Fruit fly (Drosophila melanogaster) whole organism, embryonic: ENCODE results near the gene ric8a.

Experiments
- CG2199 ChIP-seq: fragments of 200-800 bp; sonication (Bioruptor generic); IDR thresholded peaks from 3 replicates; pipeline ENCODE4 v1.3.6; 2022; ENCODE audit warnings: missing biosample characterization, missing genetic modification characterization
- CG3163 ChIP-seq: fragments of 200-800 bp; sonication (Bioruptor generic); optimal IDR thresholded peaks from 3 replicates; lab custom pipeline; 2016; ENCODE audit warnings: missing biosample characterization, missing genetic modification characterization
- CG9727 ChIP-seq: fragments of 200-800 bp; sonication (Bioruptor generic); optimal IDR thresholded peaks from 3 replicates; lab custom pipeline; 2017; ENCODE audit warnings: missing biosample characterization, mild to moderate bottlenecking, missing genetic modification characterization
- GATAe ChIP-seq: fragments of 200-800 bp; sonication (Bioruptor generic); conservative IDR thresholded peaks from 2 replicates; pipeline ENCODE4 v1.3.6; 2022; ENCODE audit warnings: missing biosample characterization, missing genetic modification characterization
- Trl ChIP-seq, 3 experiments: fragments of >200 bp in 2 of 3; fragments of 200-800 bp in 1 of 3; sonication (Bioruptor generic) in 1 of 3; optimal IDR thresholded peaks; 2 replicates in 1 of 3; 3 replicates in 2 of 3; lab custom pipeline; 2016 to 2017; ENCODE audit warnings: missing biosample characterization in 1 of 3, missing genetic modification characterization in 1 of 3

The ric8a gene

DNA sequence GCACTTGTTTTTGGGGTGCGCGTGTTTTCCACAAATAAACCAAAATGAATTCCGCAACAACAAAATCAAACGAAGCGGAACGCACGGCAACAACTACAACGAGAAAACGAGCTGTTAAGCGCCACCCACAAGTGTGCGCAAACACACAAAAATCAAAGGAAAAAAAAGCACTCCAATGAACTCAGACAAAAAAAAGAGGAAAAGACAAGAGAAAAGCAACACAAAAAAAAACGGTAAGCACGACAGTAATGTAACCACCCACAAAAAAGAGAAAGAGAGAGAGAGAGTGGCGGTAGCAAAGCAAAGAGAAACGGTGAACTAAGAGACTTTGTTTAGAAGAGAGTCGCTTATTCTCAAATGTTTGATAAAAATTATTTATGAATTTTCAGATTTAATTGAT lies 49.8 kb downstream of the ric8a start (continued):
- TF ChIP-seq CG9727 (no peak), GATAe (GFP tag; lab: Robert Waterston, UW) (no peak), CG2199 (GFP tag; lab: Robert Waterston, UW) (no peak), CG3163 (peak; percentile 96), Trl (optimal IDR thresholded peaks at IDR 0.05; lab: Kevin White, UChicago) (peak; percentile 82 to 98), Trl (GFP tag; optimal IDR thresholded peaks at IDR 0.05; lab: Kevin White, UChicago) (no peak)
- TF ChIP-seq, all 482 proteins: peak for 16
